Worm (Caenorhabditis elegans): ENCODE data around the gene hpo-36.
A peak's percentile ranks its signal among the peaks of the same experiment; 100 is the strongest.

Gene hpo-36

ce11 chrV:3682553-3682952 is 56.6 kb downstream of the hpo-36 start, which contains the start of gene W08A12.3:
Gene W08A12.3, plus strand, starts transcription at chrV:3682853.
- peak; percentile 21 for TF ChIP-seq blmp-1 (tag; optimal IDR thresholded peaks at IDR 0.05)
- no peak for TF ChIP-seq lsy-2 (tag; optimal IDR thresholded peaks at IDR 0.05)
- peak; percentile 5 for TF ChIP-seq nhr-85 (tag)

- TF ChIP-seq lin-14 (GFP tag; optimal IDR thresholded peaks at IDR 0.05) (peak; percentile 17), ama-1 (optimal IDR thresholded peaks at IDR 0.05) (no peak), nhr-76 (tag; optimal IDR thresholded peaks at IDR 0.05) (no peak), ceh-90 (tag; optimal IDR thresholded peaks at IDR 0.05) (no peak)
Observed at ce11 chrV:3678513-3678912, 60.7 kb downstream of the hpo-36 start.

Measured in whole organism, L1 larva.